Worm (Caenorhabditis elegans): ENCODE data around the gene F56D6.19.

Gene F56D6.19

ce11 chrIV:3937097-3937496 is 22.5 kb downstream of the F56D6.19 start, which contains the start of gene clec-71:
Gene clec-71 (plus strand): TSS chrIV:3937458.
- no peak for TF ChIP-seq dpff-1 (tag; optimal IDR thresholded peaks at IDR 0.05)
- no peak for TF ChIP-seq tbp1 (GFP tag; optimal IDR thresholded peaks at IDR 0.05)
- TF ChIP-seq Y79H2A.3 (GFP tag; conservative IDR thresholded peaks at IDR 0.05): no peak
- no peak for TF ChIP-seq egl-18 (GFP tag; IDR thresholded peaks at IDR 0.05)
- no peak for TF ChIP-seq nfya-1 (tag; optimal IDR thresholded peaks at IDR 0.05; ENCODE audit: borderline replicate concordance, insufficient read depth)
- TF ChIP-seq K11D2.4 (GFP tag; IDR thresholded peaks at IDR 0.05): no peak
- no peak for TF ChIP-seq rcor-1 (GFP tag; IDR thresholded peaks at IDR 0.05)
- no peak for TF ChIP-seq efl-1 (GFP tag; optimal IDR thresholded peaks at IDR 0.05)
- TF ChIP-seq D2030.7 (GFP tag; IDR thresholded peaks at IDR 0.05): no peak
- no peak for TF ChIP-seq F52B5.7 (tag; optimal IDR thresholded peaks at IDR 0.05)

DNA sequence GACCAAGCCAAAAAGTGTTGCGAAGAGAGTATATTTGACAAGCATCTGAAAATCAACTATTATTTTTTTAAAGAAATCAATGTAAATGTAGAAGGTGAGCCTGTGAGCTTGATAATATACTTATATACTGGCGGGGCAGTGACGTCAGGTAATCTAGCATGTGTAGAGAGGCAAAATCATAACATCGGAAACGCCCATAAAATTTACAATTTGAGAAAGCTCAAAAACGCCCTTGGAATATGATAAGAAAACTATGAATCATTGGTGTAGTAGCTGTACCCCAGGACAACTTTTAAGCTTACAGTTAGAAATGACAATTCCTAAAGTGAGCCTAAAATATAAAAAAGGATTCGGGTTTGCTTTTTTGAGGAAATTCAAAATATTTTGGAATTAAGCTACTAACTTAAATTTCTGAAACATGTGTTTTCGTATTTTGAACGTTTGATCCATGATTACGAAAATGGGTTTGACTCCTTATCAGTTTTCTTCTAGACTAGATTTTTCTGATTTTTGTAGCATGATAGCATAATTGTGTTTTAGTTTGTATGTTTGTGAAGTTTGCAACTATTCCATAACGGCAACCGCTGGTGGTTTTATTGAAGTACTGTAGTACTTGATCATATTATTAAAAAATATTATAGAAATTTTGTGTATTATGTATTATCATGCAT is 27.2 kb downstream of the F56D6.19 start, which contains the start of gene clec-174:
clec-174 (minus strand) TSS at position 51 of the 671 bp plus-strand sequence.
- no peak for TF ChIP-seq lin-35 (GFP tag; optimal IDR thresholded peaks at IDR 0.05)
- no peak for TF ChIP-seq sptf-2 (GFP tag; optimal IDR thresholded peaks at IDR 0.05)
- TF ChIP-seq atf-7 (tag; optimal IDR thresholded peaks at IDR 0.05): no peak
- no peak for TF ChIP-seq ama-1 (optimal IDR thresholded peaks at IDR 0.05)
- TF ChIP-seq ama-1 (GFP tag; optimal IDR thresholded peaks at IDR 0.05): no peak
- TF ChIP-seq nhr-80 (tag; optimal IDR thresholded peaks at IDR 0.05): no peak
- TF ChIP-seq lin-40 (tag; optimal IDR thresholded peaks at IDR 0.05): no peak
- no peak for TF ChIP-seq chd-7 (tag; optimal IDR thresholded peaks at IDR 0.05)
- no peak for TF ChIP-seq C06A6.2 (GFP tag; conservative IDR thresholded peaks at IDR 0.05)
- TF ChIP-seq madf-6 (GFP tag; IDR thresholded peaks at IDR 0.05): no peak
- no peak for TF ChIP-seq tlf-1 (GFP tag; optimal IDR thresholded peaks at IDR 0.05)
- no peak for TF ChIP-seq attf-6 (GFP tag; IDR thresholded peaks at IDR 0.05)
- no peak for TF ChIP-seq cebp-2 (GFP tag; IDR thresholded peaks at IDR 0.05)
- no peak for TF ChIP-seq ceh-79 (tag; optimal IDR thresholded peaks at IDR 0.05)
- TF ChIP-seq nhr-179 (tag; optimal IDR thresholded peaks at IDR 0.05): no peak
- TF ChIP-seq gei-17 (GFP tag; optimal IDR thresholded peaks at IDR 0.05): no peak
- TF ChIP-seq ztf-26 (tag; optimal IDR thresholded peaks at IDR 0.05): no peak
- no peak for TF ChIP-seq K11D2.4 (GFP tag; IDR thresholded peaks at IDR 0.05)
- TF ChIP-seq aptf-3 (GFP tag; IDR thresholded peaks at IDR 0.05): no peak
- TF ChIP-seq Y56A3A.18 (GFP tag; IDR thresholded peaks at IDR 0.05): no peak

ce11 chrIV:3943003-3943402 is 28.4 kb downstream of the F56D6.19 start, which contains the start of gene Y46C8AL.11:
Gene Y46C8AL.11 (plus strand): TSS chrIV:3943303.
- no peak for TF ChIP-seq nhr-179 (tag; optimal IDR thresholded peaks at IDR 0.05)
- no peak for TF ChIP-seq attf-5 (GFP tag; optimal IDR thresholded peaks at IDR 0.05)
- TF ChIP-seq ztf-25 (GFP tag; IDR thresholded peaks at IDR 0.05): no peak
- no peak for TF ChIP-seq nhr-90 (tag; optimal IDR thresholded peaks at IDR 0.05)
- no peak for TF ChIP-seq hrde-1 (tag; optimal IDR thresholded peaks at IDR 0.05; ENCODE audit: borderline replicate concordance)
- TF ChIP-seq F52B5.7 (tag; optimal IDR thresholded peaks at IDR 0.05): no peak
- no peak for TF ChIP-seq Y95B8A.8 (GFP tag; IDR thresholded peaks at IDR 0.05)
- no peak for TF ChIP-seq nfya-1 (tag; optimal IDR thresholded peaks at IDR 0.05; ENCODE audit: borderline replicate concordance, insufficient read depth)
- TF ChIP-seq akir-1 (GFP tag; optimal IDR thresholded peaks at IDR 0.05): no peak
- no peak for TF ChIP-seq egrh-3 (GFP tag; IDR thresholded peaks at IDR 0.05)
- TF ChIP-seq dpff-1 (tag; optimal IDR thresholded peaks at IDR 0.05): no peak
- TF ChIP-seq bed-2 (GFP tag; IDR thresholded peaks at IDR 0.05): no peak
- no peak for TF ChIP-seq T26A5.8 (tag; optimal IDR thresholded peaks at IDR 0.05)
- TF ChIP-seq efl-1 (GFP tag; optimal IDR thresholded peaks at IDR 0.05): no peak
- no peak for TF ChIP-seq aptf-3 (GFP tag; IDR thresholded peaks at IDR 0.05)
- no peak for TF ChIP-seq ets-4 (GFP tag; optimal IDR thresholded peaks at IDR 0.05)
- no peak for TF ChIP-seq pha-4 (tag; optimal IDR thresholded peaks at IDR 0.05)

Data from whole organism, young adult.